Fruit fly (Drosophila melanogaster) whole organism, embryonic: ENCODE measurements around the gene CG32192.

Experiments
- Adf1 ChIP-seq: fragments of 200-800 bp; sonication (Bioruptor generic); IDR thresholded peaks from 2 replicates; pipeline ENCODE4 v1.3.6; 2022; ENCODE audit warnings: missing biosample characterization, missing genetic modification characterization
- Antp ChIP-seq: fragments of 200-800 bp; sonication (Bioruptor generic); optimal IDR thresholded peaks from 3 replicates; lab custom pipeline; 2016; ENCODE audit warnings: missing biosample characterization, missing genetic modification characterization
- Asciz ChIP-seq: fragments of 200-800 bp; sonication (Bioruptor generic); optimal IDR thresholded peaks from 2 replicates; lab custom pipeline; 2017; ENCODE audit warnings: missing biosample characterization, mild to moderate bottlenecking, missing genetic modification characterization, missing genetic modification reagents
- CG1024 ChIP-seq: fragments of 200-800 bp; sonication (Bioruptor generic); IDR thresholded peaks from 2 replicates; pipeline ENCODE4 v1.3.6; 2022; ENCODE audit warnings: missing biosample characterization, missing genetic modification characterization
- CG12659 ChIP-seq: fragments of 200-800 bp; sonication (Bioruptor generic); optimal IDR thresholded peaks from 3 replicates; lab custom pipeline; 2017; ENCODE audit warnings: mild to moderate bottlenecking, missing biosample characterization, missing genetic modification reagents, missing genetic modification characterization
- CG13775 ChIP-seq: fragments of 200-800 bp; sonication (Bioruptor generic); optimal IDR thresholded peaks from 3 replicates; lab custom pipeline; 2017; ENCODE audit warnings: missing biosample characterization, mild to moderate bottlenecking, missing genetic modification characterization
- CG13894 ChIP-seq: fragments of 200-800 bp; sonication (Bioruptor generic); optimal IDR thresholded peaks from 3 replicates; lab custom pipeline; 2018; ENCODE audit warnings: missing biosample characterization, mild to moderate bottlenecking, missing genetic modification characterization, moderate library complexity
- CG14710 ChIP-seq: fragments of 200-800 bp; sonication (Bioruptor generic); optimal IDR thresholded peaks from 3 replicates; lab custom pipeline; 2019; ENCODE audit warnings: missing biosample characterization, mild to moderate bottlenecking, missing genetic modification characterization, moderate library complexity
- CG18262 ChIP-seq: fragments of 200-800 bp; optimal IDR thresholded peaks from 3 replicates; lab custom pipeline; 2019; ENCODE audit warnings: missing biosample characterization, mild to moderate bottlenecking, missing genetic modification characterization, moderate library complexity
- CG18599 ChIP-seq: fragments of 200-800 bp; sonication (Bioruptor generic); optimal IDR thresholded peaks from 3 replicates; lab custom pipeline; 2017; ENCODE audit warnings: missing biosample characterization, missing genetic modification characterization, mild to moderate bottlenecking, moderate library complexity, missing genetic modification reagents
- CG2202 ChIP-seq: fragments of 200-800 bp; sonication (Bioruptor generic); optimal IDR thresholded peaks from 2 replicates; lab custom pipeline; 2018; ENCODE audit warnings: missing biosample characterization, mild to moderate bottlenecking, missing genetic modification characterization
- CG30403 ChIP-seq: fragments of 200-800 bp; sonication (Bioruptor generic); optimal IDR thresholded peaks from 3 replicates; lab custom pipeline; 2016; ENCODE audit warnings: missing biosample characterization, missing genetic modification characterization
- CG31441 ChIP-seq: fragments of 200-800 bp; sonication (Bioruptor generic); IDR thresholded peaks from 2 replicates; pipeline ENCODE4 v1.3.6; 2022; ENCODE audit warnings: missing biosample characterization, missing genetic modification characterization
- CG3163 ChIP-seq: fragments of 200-800 bp; sonication (Bioruptor generic); optimal IDR thresholded peaks from 3 replicates; lab custom pipeline; 2016; ENCODE audit warnings: missing biosample characterization, missing genetic modification characterization
- CG33557 ChIP-seq: fragments of 200-800 bp; sonication (Bioruptor generic); optimal IDR thresholded peaks from 2 replicates; lab custom pipeline; 2019; ENCODE audit warnings: missing biosample characterization, mild to moderate bottlenecking, missing genetic modification characterization, moderate library complexity
- CG4424 ChIP-seq: fragments of 200-800 bp; sonication (Bioruptor generic); optimal IDR thresholded peaks from 3 replicates; lab custom pipeline; 2016; ENCODE audit warnings: missing biosample characterization, missing genetic modification characterization
- CG4820 ChIP-seq: fragments of 200-800 bp; sonication (Bioruptor generic); optimal IDR thresholded peaks from 3 replicates; lab custom pipeline; 2016; ENCODE audit warnings: missing biosample characterization, missing genetic modification characterization
- CG6272 ChIP-seq: fragments of 200-800 bp; sonication (Bioruptor generic); IDR thresholded peaks from 2 replicates; pipeline ENCODE4 v1.3.6; 2022; ENCODE audit warnings: missing biosample characterization, missing genetic modification characterization
- CG7372 ChIP-seq: fragments of 200-800 bp; sonication (Bioruptor generic); IDR thresholded peaks from 2 replicates; pipeline ENCODE4 v1.3.6; 2022; ENCODE audit warnings: missing biosample characterization, missing genetic modification characterization
- CG9727 ChIP-seq: fragments of 200-800 bp; sonication (Bioruptor generic); optimal IDR thresholded peaks from 3 replicates; lab custom pipeline; 2017; ENCODE audit warnings: missing biosample characterization, mild to moderate bottlenecking, missing genetic modification characterization
- CoRest ChIP-seq: fragments of 200-800 bp; sonication (Bioruptor generic); optimal IDR thresholded peaks from 3 replicates; lab custom pipeline; 2018; ENCODE audit warnings: missing biosample characterization, mild to moderate bottlenecking, missing genetic modification characterization, moderate library complexity
- Dfd ChIP-seq, 2 experiments: fragments of >200 bp; optimal IDR thresholded peaks; 2 replicates each; lab custom pipeline; 2017; ENCODE audit warnings: missing biosample characterization in 2 of 2, missing genetic modification characterization in 2 of 2
- Drgx ChIP-seq: fragments of 200-800 bp; sonication (Bioruptor generic); IDR thresholded peaks from 2 replicates; pipeline ENCODE4 v1.3.6; 2022; ENCODE audit warnings: missing biosample characterization, missing genetic modification characterization
- Ets65A ChIP-seq: fragments of 200-800 bp; sonication (Bioruptor generic); peaks from one replicate; lab custom pipeline; 2016; ENCODE audit warnings: missing biosample characterization, missing genetic modification characterization
- Hey ChIP-seq: fragments of 200-800 bp; sonication (Bioruptor generic); optimal IDR thresholded peaks from 3 replicates; lab custom pipeline; 2018; ENCODE audit warnings: missing biosample characterization, mild to moderate bottlenecking, missing genetic modification characterization
- Hr39 ChIP-seq: fragments of >200 bp; optimal IDR thresholded peaks from 2 replicates; lab custom pipeline; 2017
- Sox100B ChIP-seq: fragments of 200-800 bp; sonication (Bioruptor generic); optimal IDR thresholded peaks from 3 replicates; lab custom pipeline; 2018; ENCODE audit warnings: missing biosample characterization, mild to moderate bottlenecking, missing genetic modification characterization
- Spps ChIP-seq: fragments of 200-800 bp; sonication (Bioruptor generic); optimal IDR thresholded peaks from 2 replicates; lab custom pipeline; 2018; ENCODE audit warnings: missing biosample characterization, mild to moderate bottlenecking, missing genetic modification characterization
- bbx ChIP-seq: fragments of 200-800 bp; sonication (Bioruptor generic); IDR thresholded peaks from 2 replicates; pipeline ENCODE4 v1.3.6; 2022; ENCODE audit warnings: missing biosample characterization, missing genetic modification characterization; ENCODE audit not compliant: partially characterized antibody
- bsh ChIP-seq, 2 experiments: fragments of 200-800 bp; sonication (Bioruptor generic); optimal IDR thresholded peaks; 2 replicates each; lab custom pipeline; 2017 to 2018; ENCODE audit warnings: mild to moderate bottlenecking in 2 of 2, missing biosample characterization in 2 of 2, missing genetic modification characterization in 2 of 2, moderate library complexity in 1 of 2
- cg ChIP-seq: fragments of 200-800 bp; sonication (Bioruptor generic); optimal IDR thresholded peaks from 3 replicates; lab custom pipeline; 2019; ENCODE audit warnings: missing biosample characterization, mild to moderate bottlenecking, missing genetic modification characterization, moderate library complexity
- croc ChIP-seq: fragments of 200-800 bp; sonication (Bioruptor generic); conservative IDR thresholded peaks from 3 replicates; pipeline ENCODE4 v1.3.6; 2022; ENCODE audit warnings: missing biosample characterization, missing genetic modification characterization
- dati ChIP-seq: fragments of 200-800 bp; sonication (Bioruptor generic); IDR thresholded peaks from 2 replicates; pipeline ENCODE4 v1.3.6; 2022; ENCODE audit warnings: missing biosample characterization, missing genetic modification characterization
- ham ChIP-seq: fragments of 200-800 bp; sonication (Bioruptor generic); IDR thresholded peaks from 2 replicates; pipeline ENCODE4 v1.3.6; 2022; ENCODE audit warnings: missing biosample characterization, missing genetic modification characterization
- her ChIP-seq: fragments of 200-800 bp; sonication (Bioruptor generic); optimal IDR thresholded peaks from 2 replicates; lab custom pipeline; 2016; ENCODE audit warnings: missing biosample characterization, missing genetic modification characterization
- jing ChIP-seq: fragments of 200-800 bp; sonication (Bioruptor generic); optimal IDR thresholded peaks from 2 replicates; lab custom pipeline; 2018; ENCODE audit warnings: missing biosample characterization, mild to moderate bottlenecking, missing genetic modification characterization
- lbe ChIP-seq: fragments of 200-800 bp; sonication (Bioruptor generic); optimal IDR thresholded peaks from 2 replicates; lab custom pipeline; 2016; ENCODE audit warnings: missing biosample characterization, mild to moderate bottlenecking, missing genetic modification characterization
- nmo ChIP-seq: fragments of 200-800 bp; sonication (Bioruptor generic); optimal IDR thresholded peaks from 2 replicates; lab custom pipeline; 2018; ENCODE audit warnings: missing biosample characterization, mild to moderate bottlenecking, missing genetic modification characterization, moderate library complexity
- sc ChIP-seq, 3 experiments: fragments of >200 bp in 2 of 3; fragments of 200-800 bp in 1 of 3; sonication (Bioruptor generic) in 1 of 3; optimal IDR thresholded peaks; 2 replicates in 2 of 3; 3 replicates in 1 of 3; lab custom pipeline; 2017; ENCODE audit warnings: mild to moderate bottlenecking in 1 of 3, missing biosample characterization in 1 of 3, missing genetic modification characterization in 1 of 3, missing genetic modification reagents in 1 of 3
- schlank ChIP-seq: fragments of 200-800 bp; sonication (Bioruptor generic); optimal IDR thresholded peaks from 2 replicates; lab custom pipeline; 2018; ENCODE audit warnings: missing biosample characterization, mild to moderate bottlenecking, missing genetic modification characterization
- sens ChIP-seq: fragments of 200-800 bp; sonication (Bioruptor generic); peaks from one replicate; lab custom pipeline; 2016; ENCODE audit warnings: missing biosample characterization, missing genetic modification characterization
- sug ChIP-seq: fragments of 200-800 bp; optimal IDR thresholded peaks from 2 replicates; lab custom pipeline; 2019; ENCODE audit warnings: missing biosample characterization, mild to moderate bottlenecking, missing genetic modification characterization, moderate library complexity
- tio ChIP-seq: fragments of 200-800 bp; sonication (Bioruptor generic); optimal IDR thresholded peaks from 2 replicates; lab custom pipeline; 2017; ENCODE audit warnings: missing biosample characterization, missing genetic modification characterization, inconsistent platforms
- vfl ChIP-seq: fragments of 200-800 bp; sonication (Bioruptor generic); optimal IDR thresholded peaks from 2 replicates; lab custom pipeline; 2016; ENCODE audit warnings: missing biosample characterization, missing genetic modification characterization
- vnd ChIP-seq: fragments of 200-800 bp; sonication (Bioruptor generic); IDR thresholded peaks from 3 replicates; pipeline ENCODE4 v1.3.6; 2022; ENCODE audit warnings: missing biosample characterization, missing genetic modification characterization; ENCODE audit not compliant: partially characterized antibody
- yki ChIP-seq: fragments of >200 bp; optimal IDR thresholded peaks from 3 replicates; lab custom pipeline; 2018

The CG32192 gene

dm6 chr3L:18064632-18065482 lies 24.7 kb downstream of the CG32192 start, which contains the start of gene Eip75B (continued):
- TF ChIP-seq Sox100B (GFP tag; lab: Kevin White, UChicago) (peak; percentile 34), CG1024 (GFP tag; lab: Robert Waterston, UW) (0 out of 2 replicates have a peak, but pooled peaks have one; percentile 3), CG33557 (GFP tag; lab: Kevin White, UChicago) (peak; percentile 2), Hr39 (no peak), Drgx (GFP tag; lab: Robert Waterston, UW) (peak; percentile 43; the same call in 1 of the 2 replicates), Antp (no peak), sens (peak; percentile 76), Dfd (GFP tag; optimal IDR thresholded peaks at IDR 0.05; lab: Kevin White, UChicago) (no peak), dati (GFP tag; lab: Robert Waterston, UW) (no peak), Asciz (GFP tag; lab: Kevin White, UChicago) (no peak), CG13894 (tag; lab: Kevin White, UChicago) (no peak), yki (lab: Kevin White, UChicago) (peak; percentile 65), nmo (GFP tag; lab: Kevin White, UChicago) (peak; percentile 46), croc (GFP tag; lab: Robert Waterston, UW) (no peak), CG9727 (GFP tag; lab: Kevin White, UChicago) (peak; percentile 27), CG18599 (GFP tag; lab: Kevin White, UChicago) (no peak), her (no peak), vnd (no peak), cg (GFP tag; lab: Kevin White, UChicago) (peak; percentile 38), CG7372 (GFP tag; lab: Robert Waterston, UW) (no peak), schlank (tag; lab: Kevin White, UChicago) (no peak), Spps (tag; lab: Kevin White, UChicago) (peak; percentile 2), CG14710 (tag; lab: Kevin White, UChicago) (peak; percentile 13), CG30403 (GFP tag; lab: Kevin White, UChicago) (peak; percentile 31), tio (GFP tag; lab: Kevin White, UChicago) (peak; percentile 36), CG18262 (tag; lab: Kevin White, UChicago) (peak; percentile 57), CG13775 (GFP tag; lab: Kevin White, UChicago) (no peak), CG3163 (peak; percentile 12), CG31441 (GFP tag; lab: Robert Waterston, UW) (no peak), Ets65A (GFP tag; lab: Kevin White, UChicago) (no peak), sc (optimal IDR thresholded peaks at IDR 0.05; lab: Kevin White, UChicago) (no peak), sc (GFP tag; optimal IDR thresholded peaks at IDR 0.05; lab: Kevin White, UChicago) (no peak), bbx (GFP tag; lab: Robert Waterston, UW) (no peak), Hey (tag; lab: Kevin White, UChicago) (no peak), CoRest (tag; lab: Kevin White, UChicago) (peak; percentile 18), bsh (GFP tag; optimal IDR thresholded peaks at IDR 0.05; lab: Kevin White, UChicago) (peak in 1 of 2 experiments; percentile 37), CG12659 (GFP tag; lab: Kevin White, UChicago) (no peak), ham (no peak), CG6272 (GFP tag; lab: Robert Waterston, UW) (no peak), Adf1 (GFP tag; lab: Robert Waterston, UW) (peak; percentile 68), jing (GFP tag; lab: Kevin White, UChicago) (no peak), CG4424 (peak; percentile 22), sug (tag; lab: Kevin White, UChicago) (no peak), CG2202 (tag; lab: Kevin White, UChicago) (no peak), CG4820 (GFP tag; lab: Kevin White, UChicago) (no peak), lbe (GFP tag; lab: Kevin White, UChicago) (no peak), vfl (GFP tag; lab: Kevin White, UChicago) (no peak)
